Worm (Caenorhabditis elegans) whole organism, midembryonic: ENCODE measurements around the gene srw-14.

Experiments used
- T22C8.4 ChIP-seq: fragments of 200-800 bp; sonication (Bioruptor generic); IDR thresholded peaks from 2 replicates; pipeline ENCODE4 v1.3.6; 2022; ENCODE audit warnings: missing genetic modification characterization, missing compliant biosample characterization
- cog-1 ChIP-seq: sonication (generic microtip); optimal IDR thresholded peaks from 2 replicates; lab custom pipeline; 2016; ENCODE audit warnings: missing genetic modification characterization, missing compliant biosample characterization
- flt-1 ChIP-seq: fragments of 200-800 bp; sonication (Bioruptor generic); IDR thresholded peaks from 2 replicates; pipeline ENCODE4 v1.3.6; 2022; ENCODE audit warnings: missing genetic modification characterization, missing compliant biosample characterization
- klf-2 ChIP-seq: fragments of 200-800 bp; sonication (Bioruptor generic); conservative IDR thresholded peaks from 2 replicates; pipeline ENCODE4 v1.3.6; 2022; ENCODE audit warnings: missing genetic modification reagents, missing genetic modification characterization, missing compliant biosample characterization
- med-1 ChIP-seq: sonication (generic microtip); optimal IDR thresholded peaks from 2 replicates; lab custom pipeline; 2017; ENCODE audit warnings: missing genetic modification characterization, mild to moderate bottlenecking, missing compliant biosample characterization, antibody characterized with exemption, missing genetic modification reagents; ENCODE audit not compliant: insufficient read depth
- ref-1 ChIP-seq: fragments of 200-800 bp; sonication (Bioruptor generic); conservative IDR thresholded peaks from 2 replicates; pipeline ENCODE4 v1.3.6; 2022; ENCODE audit warnings: missing genetic modification reagents, missing genetic modification characterization, missing compliant biosample characterization
- tab-1 ChIP-seq: fragments of 200-800 bp; sonication (Bioruptor generic); IDR thresholded peaks from 2 replicates; pipeline ENCODE4 v1.3.6; 2022; ENCODE audit warnings: missing genetic modification characterization, missing compliant biosample characterization
- ztf-23 ChIP-seq: fragments of 200-800 bp; sonication (Bioruptor generic); IDR thresholded peaks from 2 replicates; pipeline ENCODE4 v1.3.6; 2022; ENCODE audit warnings: missing genetic modification reagents, missing genetic modification characterization, missing compliant biosample characterization
- ztf-29 ChIP-seq: fragments of 200-800 bp; sonication (Bioruptor generic); IDR thresholded peaks from 2 replicates; pipeline ENCODE4 v1.3.6; 2022; ENCODE audit warnings: missing genetic modification reagents, missing genetic modification characterization, missing compliant biosample characterization

Gene srw-14

ce11 chrV:15268302-15268701, 42.6 kb downstream of the srw-14 start, which contains the start of gene srw-22:
srw-22 (plus strand) TSS chrV:15268602.
- TF ChIP-seq cog-1 (tag; lab: Kevin White, UChicago): no peak
- TF ChIP-seq med-1 (GFP tag; lab: Kevin White, UChicago): no peak
- no peak for TF ChIP-seq tab-1 (GFP tag; lab: Robert Waterston, UW)
- no peak for TF ChIP-seq ztf-29 (GFP tag; lab: Robert Waterston, UW)
- TF ChIP-seq klf-2: no peak
- TF ChIP-seq ref-1 (GFP tag; lab: Robert Waterston, UW): no peak
- no peak for TF ChIP-seq ztf-23 (GFP tag; lab: Robert Waterston, UW)
- no peak for TF ChIP-seq T22C8.4 (GFP tag; lab: Robert Waterston, UW)
- no peak for TF ChIP-seq flt-1 (GFP tag; lab: Robert Waterston, UW)

- TF ChIP-seq med-1 (GFP tag; lab: Kevin White, UChicago): no peak
- no peak for TF ChIP-seq klf-2
- TF ChIP-seq ztf-23 (GFP tag; lab: Robert Waterston, UW): no peak
- TF ChIP-seq tab-1 (GFP tag; lab: Robert Waterston, UW): no peak
- TF ChIP-seq cog-1 (tag; lab: Kevin White, UChicago): no peak
- TF ChIP-seq flt-1 (GFP tag; lab: Robert Waterston, UW): no peak
- no peak for TF ChIP-seq ztf-29 (GFP tag; lab: Robert Waterston, UW)
- TF ChIP-seq ref-1 (GFP tag; lab: Robert Waterston, UW): no peak
- TF ChIP-seq T22C8.4 (GFP tag; lab: Robert Waterston, UW): no peak
Observed at ce11 chrV:15272263-15272662, 46.5 kb downstream of the srw-14 start, which contains the start of gene T10H4.4. T10H4.4 (minus strand) TSS chrV:15272363.

- TF ChIP-seq ztf-23 (GFP tag; lab: Robert Waterston, UW) (no peak), flt-1 (GFP tag; lab: Robert Waterston, UW) (no peak), ref-1 (GFP tag; lab: Robert Waterston, UW) (no peak), cog-1 (tag; lab: Kevin White, UChicago) (no peak), ztf-29 (GFP tag; lab: Robert Waterston, UW) (no peak), klf-2 (no peak), med-1 (GFP tag; lab: Kevin White, UChicago) (no peak), T22C8.4 (GFP tag; lab: Robert Waterston, UW) (no peak), tab-1 (GFP tag; lab: Robert Waterston, UW) (no peak)
Observed at ce11 chrV:15274757-15275156, 49.0 kb downstream of the srw-14 start, which contains the start of gene srw-16. srw-16 (minus strand) TSS chrV:15274857.

- TF ChIP-seq tab-1 (GFP tag; lab: Robert Waterston, UW) (no peak), T22C8.4 (GFP tag; lab: Robert Waterston, UW) (no peak), cog-1 (tag; lab: Kevin White, UChicago) (no peak), flt-1 (GFP tag; lab: Robert Waterston, UW) (no peak), klf-2 (no peak), ztf-29 (GFP tag; lab: Robert Waterston, UW) (no peak), ref-1 (GFP tag; lab: Robert Waterston, UW) (no peak), med-1 (GFP tag; lab: Kevin White, UChicago) (no peak), ztf-23 (GFP tag; lab: Robert Waterston, UW) (no peak)
Observed at ce11 chrV:15276915-15277314, 51.2 kb downstream of the srw-14 start, which contains the start of gene srw-17. srw-17 (minus strand) TSS chrV:15277015.
